Fruit fly (Drosophila melanogaster): ENCODE results near the gene Cyp303a1.

The Cyp303a1 gene

DNA sequence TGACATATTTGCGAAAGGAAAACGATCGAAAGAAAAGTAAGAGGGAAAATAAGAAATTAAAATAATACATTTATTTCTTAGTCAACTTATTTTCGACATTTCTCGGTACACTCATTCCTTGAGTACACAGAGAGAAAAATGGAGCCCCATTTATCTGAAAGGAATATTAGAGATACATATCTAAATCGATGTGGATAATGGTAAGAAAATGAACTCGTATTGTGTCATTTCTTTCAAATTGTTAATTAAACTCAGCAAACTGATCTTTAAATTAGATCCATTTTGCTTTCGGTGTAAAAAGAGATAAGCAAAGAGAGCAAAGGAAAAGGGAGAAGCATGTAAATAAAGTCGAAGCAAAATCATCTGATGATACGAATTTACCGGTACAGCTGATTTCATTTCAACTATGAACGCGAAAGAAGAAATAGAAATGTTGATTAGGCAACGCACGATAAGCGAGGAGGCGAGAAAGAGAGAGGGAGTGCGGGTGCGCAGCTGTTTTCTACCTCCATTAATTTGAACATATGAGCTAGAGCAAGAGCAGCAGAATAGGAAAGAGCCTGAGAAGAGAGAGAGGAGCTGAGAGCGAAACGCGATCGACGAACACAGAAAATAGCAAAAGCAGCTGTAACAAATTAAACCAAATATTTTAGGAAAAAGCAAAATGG is 8.2 kb upstream of the Cyp303a1 start (continued):
- peak; percentile 81 for TF ChIP-seq fru (GFP tag; optimal IDR thresholded peaks at IDR 0.05)

DNA sequence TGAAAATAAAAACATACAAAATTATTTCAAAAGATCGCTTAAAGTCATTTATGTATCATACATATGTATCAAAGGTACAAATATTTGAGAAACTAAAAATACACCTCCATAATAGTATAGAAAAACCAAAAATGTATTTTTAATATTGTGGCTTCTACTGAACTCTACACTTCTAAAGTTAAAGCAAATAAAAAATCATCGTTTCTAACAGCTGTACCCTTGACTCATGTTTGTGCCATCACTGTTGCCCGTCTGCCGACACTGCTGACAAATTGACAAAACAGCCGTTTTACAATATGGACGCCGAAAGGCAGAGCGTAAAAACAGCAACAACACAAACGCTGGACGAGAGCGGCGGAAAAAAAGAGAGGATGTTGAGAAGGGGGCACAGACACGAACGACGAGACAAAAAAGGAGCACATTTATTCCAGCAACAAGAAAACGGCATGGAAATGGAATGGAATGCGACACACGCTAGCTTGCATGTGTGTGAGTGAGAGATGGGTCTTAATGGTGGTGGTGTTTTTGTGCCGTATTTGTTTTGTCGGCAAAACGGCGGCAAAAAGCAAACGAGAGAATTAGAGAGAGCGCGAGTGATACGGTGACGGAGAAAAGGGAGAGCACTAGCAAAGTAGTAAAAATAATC is 7.5 kb upstream of the Cyp303a1 start:
- TF ChIP-seq Jra (GFP tag; optimal IDR thresholded peaks at IDR 0.05), result peak; percentile 50
- TF ChIP-seq tai (GFP tag; optimal IDR thresholded peaks at IDR 0.05), result no peak
- peak; percentile 72 for TF ChIP-seq brk (GFP tag; optimal IDR thresholded peaks at IDR 0.05)
- TF ChIP-seq CrebA (GFP tag; optimal IDR thresholded peaks at IDR 0.05; ENCODE audit: borderline replicate concordance), result peak; percentile 86
- peak; percentile 82 for TF ChIP-seq Dif (GFP tag; optimal IDR thresholded peaks at IDR 0.05; ENCODE audit: partially characterized antibody)
- TF ChIP-seq usp (GFP tag; optimal IDR thresholded peaks at IDR 0.05), result no peak
- no peak for TF ChIP-seq woc (GFP tag; optimal IDR thresholded peaks at IDR 0.05)
- peak; percentile 69 for TF ChIP-seq fru (GFP tag; optimal IDR thresholded peaks at IDR 0.05)
- peak; percentile 53 to 72 for TF ChIP-seq dl (GFP tag; optimal IDR thresholded peaks at IDR 0.05; ENCODE audit: insufficient read depth in 1 of 2, partially characterized antibody in 2 of 2)
- TF ChIP-seq Hnf4 (GFP tag; optimal IDR thresholded peaks at IDR 0.05), result peak; percentile 17
- TF ChIP-seq h (GFP tag; optimal IDR thresholded peaks at IDR 0.05), result peak; percentile 63
- no peak for TF ChIP-seq GATAd (GFP tag; optimal IDR thresholded peaks at IDR 0.05)
- no peak for TF ChIP-seq N (GFP tag; optimal IDR thresholded peaks at IDR 0.05)
- no peak for TF ChIP-seq Rel (GFP tag; optimal IDR thresholded peaks at IDR 0.05)
- peak; percentile 44 for TF ChIP-seq Rel (tag; optimal IDR thresholded peaks at IDR 0.05)
- no peak for TF ChIP-seq CG9705 (GFP tag; optimal IDR thresholded peaks at IDR 0.05)
- TF ChIP-seq pan (optimal IDR thresholded peaks at IDR 0.05), result no peak
- peak; percentile 70 for TF ChIP-seq sage (GFP tag; optimal IDR thresholded peaks at IDR 0.05)
- no peak for TF ChIP-seq lola (GFP tag; optimal IDR thresholded peaks at IDR 0.05)
- no peak for TF ChIP-seq jim (GFP tag; optimal IDR thresholded peaks at IDR 0.05)
- peak; percentile 41 for TF ChIP-seq sv (GFP tag; optimal IDR thresholded peaks at IDR 0.05)
- TF ChIP-seq Dfd (GFP tag; optimal IDR thresholded peaks at IDR 0.05), result no peak
- TF ChIP-seq OdsH (GFP tag; optimal IDR thresholded peaks at IDR 0.05), result peak; percentile 47
- TF ChIP-seq Mio (GFP tag; optimal IDR thresholded peaks at IDR 0.05), result no peak
- TF ChIP-seq br (GFP tag; optimal IDR thresholded peaks at IDR 0.05), result peak; percentile 72
- peak; percentile 70 for TF ChIP-seq rgr (GFP tag; optimal IDR thresholded peaks at IDR 0.05)
- peak; percentile 59 for TF ChIP-seq HLH106 (tag; optimal IDR thresholded peaks at IDR 0.05)
- TF ChIP-seq CG32264 (GFP tag; optimal IDR thresholded peaks at IDR 0.05), result peak; percentile 40
- no peak for TF ChIP-seq Myc (optimal IDR thresholded peaks at IDR 0.05)
- TF ChIP-seq Abd-B (GFP tag; optimal IDR thresholded peaks at IDR 0.05), result no peak
- TF ChIP-seq dmrt93B (GFP tag; optimal IDR thresholded peaks at IDR 0.05), result peak; percentile 21
- TF ChIP-seq Vsx2 (GFP tag; optimal IDR thresholded peaks at IDR 0.05; ENCODE audit: partially characterized antibody), result no peak
- peak; percentile 61 to 74 for TF ChIP-seq foxo (GFP tag; optimal IDR thresholded peaks at IDR 0.05)
- peak; percentile 46 for TF ChIP-seq ey (GFP tag; optimal IDR thresholded peaks at IDR 0.05)
- peak; percentile 57 for TF ChIP-seq Hr83 (GFP tag; optimal IDR thresholded peaks at IDR 0.05; ENCODE audit: poor library complexity, severe bottlenecking)
- peak; percentile 42 for TF ChIP-seq dsf (GFP tag; optimal IDR thresholded peaks at IDR 0.05; ENCODE audit: borderline replicate concordance)
- peak; percentile 93 for TF ChIP-seq psq (GFP tag; optimal IDR thresholded peaks at IDR 0.05)
- TF ChIP-seq Hr78 (GFP tag; optimal IDR thresholded peaks at IDR 0.05), result no peak
- peak; percentile 51 for TF ChIP-seq Sp1 (GFP tag; optimal IDR thresholded peaks at IDR 0.05)
